Worm (Caenorhabditis elegans) whole organism, L1 larva: ENCODE data around the gene dhs-9.

ENCODE experiments used
- alr-1 ChIP-seq: fragments of 200-800 bp; sonication (Bioruptor generic); optimal IDR thresholded peaks from 2 replicates; lab custom pipeline; 2018; ENCODE audit warnings: borderline replicate concordance, mild to moderate bottlenecking, missing genetic modification characterization, missing compliant biosample characterization
- ama-1 ChIP-seq: fragments of 150-350 bp; optimal IDR thresholded peaks from 2 replicates; lab custom pipeline; 2014
- fkh-4 ChIP-seq: sonication (generic microtip); optimal IDR thresholded peaks from 2 replicates; lab custom pipeline; 2016; ENCODE audit warnings: missing compliant biosample characterization, missing genetic modification characterization, borderline replicate concordance
- hpl-2 ChIP-seq: fragments of 150-350 bp; optimal IDR thresholded peaks from 2 replicates; lab custom pipeline; 2014; ENCODE audit warnings: missing biosample characterization, missing genetic modification reagents, missing genetic modification characterization
- jun-1 ChIP-seq: fragments of 150-350 bp; optimal IDR thresholded peaks from 2 replicates; lab custom pipeline; 2014; ENCODE audit warnings: missing biosample characterization, missing genetic modification reagents, missing genetic modification characterization
- lin-13 ChIP-seq: fragments of 150-350 bp; optimal IDR thresholded peaks from 2 replicates; lab custom pipeline; 2014; ENCODE audit warnings: missing biosample characterization, missing genetic modification reagents, missing genetic modification characterization
- lin-15B ChIP-seq: fragments of 150-350 bp; sonication (generic microtip); optimal IDR thresholded peaks from 3 replicates; lab custom pipeline; 2014; ENCODE audit warnings: missing biosample characterization, missing genetic modification characterization
- mdl-1 ChIP-seq, 2 experiments: fragments of 150-350 bp; optimal IDR thresholded peaks; 2 replicates each; lab custom pipeline; 2014 to 2017; ENCODE audit warnings: missing biosample characterization in 2 of 2, missing genetic modification characterization in 2 of 2, inconsistent platforms in 1 of 2
- nhr-28 ChIP-seq: fragments of 150-350 bp; optimal IDR thresholded peaks from 2 replicates; lab custom pipeline; 2014; ENCODE audit warnings: missing biosample characterization, missing genetic modification characterization
- nhr-76 ChIP-seq: sonication (generic microtip); optimal IDR thresholded peaks from 2 replicates; lab custom pipeline; 2017; ENCODE audit warnings: missing biosample characterization, missing genetic modification characterization
- nhr-77 ChIP-seq: fragments of 150-350 bp; optimal IDR thresholded peaks from 2 replicates; lab custom pipeline; 2014; ENCODE audit warnings: missing biosample characterization, missing genetic modification characterization
- nhr-84 ChIP-seq: sonication (generic microtip); optimal IDR thresholded peaks from 2 replicates; lab custom pipeline; 2017; ENCODE audit warnings: missing biosample characterization, missing genetic modification characterization
- nhr-85 ChIP-seq: sonication (generic microtip); peaks from one replicate; lab custom pipeline; 2016; ENCODE audit warnings: missing genetic modification characterization, inconsistent platforms, missing compliant biosample characterization

- TF ChIP-seq ama-1 (lab: Kevin White, UChicago) (no peak), lin-15B (no peak), nhr-28 (tag; lab: Kevin White, UChicago) (no peak), fkh-4 (tag; lab: Kevin White, UChicago) (no peak), nhr-85 (tag; lab: Kevin White, UChicago) (no peak), nhr-84 (tag; lab: Kevin White, UChicago) (no peak), nhr-76 (tag; lab: Kevin White, UChicago) (no peak), mdl-1 (tag; optimal IDR thresholded peaks at IDR 0.05; lab: Kevin White, UChicago) (no peak), alr-1 (no peak), hpl-2 (GFP tag; lab: Kevin White, UChicago) (no peak), jun-1 (tag; lab: Kevin White, UChicago) (no peak), lin-13 (GFP tag; lab: Kevin White, UChicago) (no peak), nhr-77 (tag; lab: Kevin White, UChicago) (no peak)
These were observed 12.7 kb upstream of the dhs-9 start for ce11 chrIII:5380554-5380953.
